Worm (Caenorhabditis elegans) whole organism, late embryonic: ENCODE data around the gene rif-1.2.

Source experiments
- K02D7.2 ChIP-seq: sonication (generic microtip); optimal IDR thresholded peaks from 2 replicates; lab custom pipeline; 2017; ENCODE audit warnings: mild to moderate bottlenecking, missing genetic modification characterization, missing compliant biosample characterization
- ceh-14 ChIP-seq: sonication (generic microtip); optimal IDR thresholded peaks from 2 replicates; lab custom pipeline; 2016; ENCODE audit warnings: missing genotype, missing genetic modification characterization, missing compliant biosample characterization
- ceh-22 ChIP-seq: sonication (generic microtip); optimal IDR thresholded peaks from 2 replicates; lab custom pipeline; 2017; ENCODE audit warnings: missing biosample characterization, missing genetic modification characterization
- ceh-34 ChIP-seq: sonication (generic microtip); optimal IDR thresholded peaks from 2 replicates; lab custom pipeline; 2016; ENCODE audit warnings: mild to moderate bottlenecking, missing genetic modification characterization, missing compliant biosample characterization
- ceh-45 ChIP-seq: fragments of 200-800 bp; sonication (Bioruptor generic); IDR thresholded peaks from 2 replicates; pipeline ENCODE4 v1.3.6; 2022; ENCODE audit warnings: missing genetic modification reagents, missing genetic modification characterization, missing compliant biosample characterization
- ceh-48 ChIP-seq: sonication (generic microtip); optimal IDR thresholded peaks from 2 replicates; lab custom pipeline; 2016; ENCODE audit warnings: missing genetic modification characterization, inconsistent platforms, missing compliant biosample characterization
- ceh-6 ChIP-seq: fragments of 200-800 bp; sonication (Bioruptor generic); optimal IDR thresholded peaks from 2 replicates; lab custom pipeline; 2018; ENCODE audit warnings: mild to moderate bottlenecking, missing genetic modification characterization, missing compliant biosample characterization
- ceh-9 ChIP-seq: sonication (generic microtip); optimal IDR thresholded peaks from 2 replicates; lab custom pipeline; 2016; ENCODE audit warnings: mild to moderate bottlenecking, missing genetic modification characterization, inconsistent platforms, missing compliant biosample characterization
- che-1 ChIP-seq: sonication (generic microtip); optimal IDR thresholded peaks from 2 replicates; lab custom pipeline; 2016; ENCODE audit warnings: mild to moderate bottlenecking, missing genetic modification characterization, missing compliant biosample characterization
- dve-1 ChIP-seq: sonication (generic microtip); optimal IDR thresholded peaks from 2 replicates; lab custom pipeline; 2017; ENCODE audit warnings: antibody characterized with exemption, mild to moderate bottlenecking, missing genetic modification characterization, missing compliant biosample characterization
- elt-2 ChIP-seq: sonication (generic microtip); optimal IDR thresholded peaks from 2 replicates; lab custom pipeline; 2016; ENCODE audit warnings: missing genetic modification reagents, missing genetic modification characterization, missing compliant biosample characterization
- ets-4 ChIP-seq: sonication (generic microtip); optimal IDR thresholded peaks from 2 replicates; lab custom pipeline; 2016; ENCODE audit warnings: missing genetic modification characterization, missing compliant biosample characterization
- fax-1 ChIP-seq: sonication (generic microtip); optimal IDR thresholded peaks from 2 replicates; lab custom pipeline; 2016; ENCODE audit warnings: missing genotype, missing genetic modification characterization, missing compliant biosample characterization
- fkh-10 ChIP-seq: fragments of 150-350 bp; optimal IDR thresholded peaks from 2 replicates; lab custom pipeline; 2014; ENCODE audit warnings: missing biosample characterization, missing genetic modification reagents, missing genetic modification characterization
- fkh-6 ChIP-seq: sonication (generic microtip); optimal IDR thresholded peaks from 2 replicates; lab custom pipeline; 2016; ENCODE audit warnings: missing genetic modification characterization, missing compliant biosample characterization
- hlh-30 ChIP-seq: sonication (generic microtip); optimal IDR thresholded peaks from 2 replicates; lab custom pipeline; 2017; ENCODE audit warnings: antibody characterized with exemption, missing genetic modification characterization, missing compliant biosample characterization; ENCODE audit not compliant: insufficient read depth
- hlh-6 ChIP-seq: sonication (generic microtip); optimal IDR thresholded peaks from 2 replicates; lab custom pipeline; 2016; ENCODE audit warnings: missing genotype, missing genetic modification characterization, missing compliant biosample characterization
- hlh-8 ChIP-seq: sonication (generic microtip); optimal IDR thresholded peaks from 2 replicates; lab custom pipeline; 2016; ENCODE audit warnings: missing genotype, missing genetic modification characterization, missing compliant biosample characterization
- lim-6 ChIP-seq: sonication (generic microtip); optimal IDR thresholded peaks from 2 replicates; lab custom pipeline; 2016; ENCODE audit warnings: missing genetic modification characterization, missing compliant biosample characterization
- nfya-1 ChIP-seq: sonication (generic microtip); optimal IDR thresholded peaks from 2 replicates; lab custom pipeline; 2017; ENCODE audit warnings: missing genetic modification characterization, mild to moderate bottlenecking, missing compliant biosample characterization, antibody characterized with exemption, moderate library complexity
- nhr-232 ChIP-seq: sonication (generic microtip); optimal IDR thresholded peaks from 2 replicates; lab custom pipeline; 2016; ENCODE audit warnings: missing genetic modification characterization, missing compliant biosample characterization
- pax-1 ChIP-seq: fragments of 150-350 bp; optimal IDR thresholded peaks from 2 replicates; lab custom pipeline; 2014; ENCODE audit warnings: missing biosample characterization, missing genetic modification characterization
- pha-2 ChIP-seq: sonication (generic microtip); optimal IDR thresholded peaks from 2 replicates; lab custom pipeline; 2017; ENCODE audit warnings: mild to moderate bottlenecking, missing genetic modification characterization, missing compliant biosample characterization
- pha-4 ChIP-seq: fragments of 150-350 bp; optimal IDR thresholded peaks from 2 replicates; lab custom pipeline; 2018; ENCODE audit warnings: missing biosample characterization, missing genetic modification reagents, missing genetic modification characterization
- pros-1 ChIP-seq: fragments of 150-350 bp; optimal IDR thresholded peaks from 2 replicates; lab custom pipeline; 2014; ENCODE audit warnings: missing biosample characterization, missing genetic modification reagents, missing genetic modification characterization
- ref-2 ChIP-seq: sonication (generic microtip); optimal IDR thresholded peaks from 2 replicates; lab custom pipeline; 2016; ENCODE audit warnings: missing genetic modification characterization, missing compliant biosample characterization
- sdc-2 ChIP-seq: sonication (generic microtip); optimal IDR thresholded peaks from 2 replicates; lab custom pipeline; 2016; ENCODE audit warnings: missing genotype, missing genetic modification characterization, missing compliant biosample characterization
- syd-9 ChIP-seq: sonication (generic microtip); optimal IDR thresholded peaks from 2 replicates; lab custom pipeline; 2016; ENCODE audit warnings: mild to moderate bottlenecking, missing genetic modification characterization, moderate library complexity, missing compliant biosample characterization
- tbx-7 ChIP-seq: sonication (generic microtip); optimal IDR thresholded peaks from 2 replicates; lab custom pipeline; 2016; ENCODE audit warnings: missing genotype, missing genetic modification characterization, missing compliant biosample characterization
- unc-42 ChIP-seq: sonication (generic microtip); optimal IDR thresholded peaks from 2 replicates; lab custom pipeline; 2016; ENCODE audit warnings: missing genotype, missing genetic modification characterization, missing compliant biosample characterization
- unc-86 ChIP-seq: sonication (generic microtip); optimal IDR thresholded peaks from 2 replicates; lab custom pipeline; 2016; ENCODE audit warnings: missing genetic modification characterization, missing compliant biosample characterization
- ztf-16 ChIP-seq: sonication (generic microtip); optimal IDR thresholded peaks from 2 replicates; lab custom pipeline; 2017; ENCODE audit warnings: missing genetic modification characterization, missing compliant biosample characterization

Gene rif-1.2

DNA sequence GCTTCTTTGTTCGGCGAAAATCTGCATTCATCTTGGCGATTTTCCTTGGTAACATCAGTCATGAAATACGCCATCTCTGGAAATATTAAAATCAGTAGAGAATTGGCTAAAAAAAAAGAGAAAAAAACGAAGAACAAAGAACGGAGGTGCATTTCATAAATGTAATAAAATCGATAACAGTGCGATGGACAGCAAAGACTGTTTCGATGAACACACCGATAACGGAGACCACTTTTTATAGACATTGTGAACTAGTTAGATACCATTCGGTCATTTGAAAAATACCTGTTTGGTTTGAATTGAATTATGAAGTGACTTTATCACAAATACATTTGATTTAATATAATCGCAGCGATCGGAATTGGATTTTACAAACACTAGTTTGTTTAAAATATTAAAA, 18.3 kb downstream of the rif-1.2 start, which contains the start of gene F42F12.4:
Gene F42F12.4, minus strand, starts transcription at position 76 of the 400 bp plus-strand sequence.
- TF ChIP-seq ets-4 (tag; lab: Kevin White, UChicago) = no peak
- no peak for TF ChIP-seq pros-1
- TF ChIP-seq hlh-8 (tag; lab: Kevin White, UChicago) = no peak
- TF ChIP-seq pax-1 (tag; lab: Kevin White, UChicago) = no peak
- TF ChIP-seq ref-2 (tag; lab: Kevin White, UChicago) = no peak
- no peak for TF ChIP-seq unc-86 (tag; lab: Kevin White, UChicago)
- no peak for TF ChIP-seq syd-9
- no peak for TF ChIP-seq dve-1 (tag; lab: Kevin White, UChicago)
- no peak for TF ChIP-seq ceh-45 (GFP tag; lab: Robert Waterston, UW)
- TF ChIP-seq ceh-9 (tag; lab: Kevin White, UChicago) = no peak
- no peak for TF ChIP-seq fkh-10 (GFP tag; lab: Kevin White, UChicago)
- no peak for TF ChIP-seq ceh-48 (tag; lab: Kevin White, UChicago)

DNA sequence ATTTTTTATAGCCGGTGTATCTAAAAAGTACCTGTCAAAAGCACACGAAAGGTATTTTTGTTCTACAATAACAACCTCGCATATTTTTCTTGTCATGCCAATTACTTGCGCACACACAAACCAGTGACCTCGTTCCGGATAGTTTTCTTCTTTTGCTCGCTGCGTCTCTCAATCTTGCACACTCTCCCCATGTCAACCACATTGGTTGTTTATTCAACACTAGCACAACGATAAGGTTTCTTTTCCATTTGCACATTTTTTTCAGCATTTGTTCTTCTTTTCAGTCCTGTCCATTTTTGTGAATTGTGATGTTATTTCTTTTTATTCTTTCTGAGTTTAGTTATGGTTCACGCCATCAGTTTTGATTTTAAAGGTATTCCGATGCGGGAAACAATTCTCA, 21.0 kb downstream of the rif-1.2 start, which contains the start of gene F42F12.3:
Gene F42F12.3, plus strand, starts transcription at position 372 of the 400 bp plus-strand sequence.
- TF ChIP-seq ceh-34 (no peak), hlh-6 (tag; lab: Kevin White, UChicago) (no peak), lim-6 (tag; lab: Kevin White, UChicago) (no peak), ztf-16 (tag; lab: Kevin White, UChicago) (no peak), unc-42 (tag; lab: Kevin White, UChicago) (no peak), pha-2 (no peak)
- TF ChIP-seq, all 69 proteins: peak for 0

DNA sequence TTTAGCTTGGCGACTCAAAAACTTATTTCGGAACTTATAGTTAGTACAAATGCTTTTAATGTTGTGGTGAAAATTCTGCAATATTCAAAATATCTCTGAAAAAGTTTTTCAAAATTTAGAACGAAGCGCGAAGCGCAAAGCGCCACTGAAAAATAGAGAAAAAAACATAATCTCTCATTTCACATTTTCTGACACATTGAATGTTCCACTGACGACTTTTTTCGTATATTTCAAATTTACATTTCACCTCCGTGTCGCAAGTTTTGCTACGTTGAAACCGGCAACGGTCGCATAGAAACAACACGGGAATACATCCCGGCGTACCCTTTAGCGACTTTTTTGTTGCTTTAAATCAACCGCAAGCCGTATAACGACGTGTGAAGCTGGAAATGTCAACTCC, 22.9 kb downstream of the rif-1.2 start, which contains the start of gene F42F12.14:
Gene F42F12.14, plus strand, starts transcription at position 301 of the 400 bp plus-strand sequence.
- TF ChIP-seq pha-4 (no peak), tbx-7 (tag; lab: Kevin White, UChicago) (no peak), fkh-10 (GFP tag; lab: Kevin White, UChicago) (no peak), ceh-22 (tag; lab: Kevin White, UChicago) (no peak), elt-2 (tag; lab: Kevin White, UChicago) (no peak), ets-4 (tag; lab: Kevin White, UChicago) (no peak), syd-9 (no peak), dve-1 (tag; lab: Kevin White, UChicago) (no peak), K02D7.2 (no peak), nhr-232 (tag; lab: Kevin White, UChicago) (no peak), hlh-30 (tag; lab: Kevin White, UChicago) (no peak), fkh-6 (tag; lab: Kevin White, UChicago) (no peak)

DNA sequence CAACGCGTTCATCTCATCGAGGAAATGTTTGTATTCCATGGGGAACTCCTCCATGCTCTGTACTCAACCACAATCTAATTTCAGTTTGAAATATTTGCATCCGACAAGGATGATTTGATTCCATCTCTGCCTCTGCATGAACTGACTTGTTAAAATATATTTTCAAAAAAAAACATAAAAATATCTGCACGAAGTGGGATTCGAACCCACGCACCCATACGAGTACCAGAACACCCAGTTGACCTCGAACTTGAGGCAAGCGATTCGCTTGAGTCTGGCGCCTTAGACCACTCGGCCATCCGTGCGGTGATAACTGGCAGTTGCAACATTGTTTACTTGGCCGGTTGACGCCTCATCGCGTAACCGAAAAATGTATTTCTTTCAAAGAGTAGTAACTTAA, 23.4 kb downstream of the rif-1.2 start:
- TF ChIP-seq che-1 = peak; percentile 30
- no peak for TF ChIP-seq syd-9
- peak; percentile 36 for TF ChIP-seq nhr-232 (tag; lab: Kevin White, UChicago)
- TF ChIP-seq ceh-6 (GFP tag; lab: Kevin White, UChicago) = peak; percentile 31
- no peak for TF ChIP-seq fax-1 (tag; lab: Kevin White, UChicago)
- peak; percentile 3 for TF ChIP-seq ceh-14 (tag; lab: Kevin White, UChicago)
- peak; percentile 63 for TF ChIP-seq sdc-2 (tag; lab: Kevin White, UChicago)
- peak; percentile 25 for TF ChIP-seq elt-2 (tag; lab: Kevin White, UChicago)
- TF ChIP-seq pax-1 (tag; lab: Kevin White, UChicago) = no peak

DNA sequence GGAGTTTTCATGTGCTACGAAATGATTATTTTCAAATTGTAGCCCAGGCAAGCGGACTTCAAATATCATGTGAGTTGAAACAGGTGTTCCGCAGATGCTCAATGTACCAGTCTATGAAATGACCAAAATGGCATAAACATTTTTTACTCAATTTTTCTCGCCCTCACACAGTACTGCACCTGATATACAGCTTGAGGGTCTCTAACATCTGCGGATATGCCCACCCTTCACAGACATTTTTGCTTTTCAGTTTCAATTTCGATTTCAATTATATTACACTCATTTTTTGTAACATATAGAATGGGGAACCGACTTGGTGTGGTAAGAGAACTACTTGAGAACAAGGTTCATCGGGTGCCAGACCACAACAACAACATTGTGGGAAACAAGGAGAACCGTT, 24.5 kb downstream of the rif-1.2 start, which contains the start of gene F42F12.11:
Gene F42F12.11, plus strand, starts transcription at position 301 of the 400 bp plus-strand sequence.
- TF ChIP-seq elt-2 (tag; lab: Kevin White, UChicago) = no peak
- TF ChIP-seq nfya-1 (tag; lab: Kevin White, UChicago) = no peak
- TF ChIP-seq hlh-30 (tag; lab: Kevin White, UChicago) = no peak
- no peak for TF ChIP-seq fax-1 (tag; lab: Kevin White, UChicago)
- no peak for TF ChIP-seq unc-42 (tag; lab: Kevin White, UChicago)
- TF ChIP-seq lim-6 (tag; lab: Kevin White, UChicago) = no peak
